Worm (Caenorhabditis elegans): ENCODE data around the gene C34E10.10.

The C34E10.10 gene

DNA sequence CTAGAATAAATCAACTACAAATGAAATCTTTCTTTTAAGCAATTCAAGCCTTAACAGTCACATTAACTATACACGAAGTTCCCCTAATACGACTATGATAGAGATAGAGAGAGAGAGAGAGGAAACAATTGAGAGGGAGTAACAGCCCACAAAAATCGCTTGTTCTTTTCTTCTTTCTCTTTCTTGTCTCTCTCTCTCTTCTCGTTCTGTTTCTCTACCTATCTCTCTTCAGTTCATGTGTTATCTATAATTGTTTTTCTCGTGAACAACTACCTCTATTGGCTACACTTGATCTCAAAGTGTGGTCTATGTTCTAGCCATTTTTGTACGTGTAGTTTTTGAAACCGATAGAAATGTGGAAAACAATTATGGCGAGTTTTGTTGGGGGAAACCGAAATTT, 25.0 kb downstream of the C34E10.10 start (continued):
- no peak for TF ChIP-seq F44E2.7 (GFP tag; IDR thresholded peaks at IDR 0.05)
- peak; percentile 35 for TF ChIP-seq mes-2 (tag; optimal IDR thresholded peaks at IDR 0.05; ENCODE audit: poor library complexity, severe bottlenecking)
- TF ChIP-seq lin-38 (GFP tag; IDR thresholded peaks at IDR 0.05), result no peak
- no peak for TF ChIP-seq unc-130 (GFP tag; optimal IDR thresholded peaks at IDR 0.05)
- TF ChIP-seq pqm-1 (tag; optimal IDR thresholded peaks at IDR 0.05), result peak; percentile 54
- TF ChIP-seq mxl-2 (GFP tag; conservative IDR thresholded peaks at IDR 0.05), result no peak
- no peak for TF ChIP-seq snpc-4 (tag; optimal IDR thresholded peaks at IDR 0.05)
- TF ChIP-seq nhr-76 (tag; optimal IDR thresholded peaks at IDR 0.05), result no peak
- TF ChIP-seq aha-1 (tag), result peak; percentile 64
- no peak for TF ChIP-seq attf-4 (tag; optimal IDR thresholded peaks at IDR 0.05)
- TF ChIP-seq zip-2 (tag; optimal IDR thresholded peaks at IDR 0.05), result no peak
- no peak for TF ChIP-seq madf-5 (GFP tag; IDR thresholded peaks at IDR 0.05)
- no peak for TF ChIP-seq Y48G9A.11 (GFP tag; IDR thresholded peaks at IDR 0.05)
- TF ChIP-seq Y75B8A.6 (GFP tag; IDR thresholded peaks at IDR 0.05), result no peak
- no peak for TF ChIP-seq F37D6.2 (tag; optimal IDR thresholded peaks at IDR 0.05)
- TF ChIP-seq ceh-62 (tag; optimal IDR thresholded peaks at IDR 0.05), result no peak
- no peak for TF ChIP-seq fos-1 (tag; optimal IDR thresholded peaks at IDR 0.05)
- no peak for TF ChIP-seq F10B5.3 (tag; optimal IDR thresholded peaks at IDR 0.05)
- no peak for TF ChIP-seq gei-8 (GFP tag; optimal IDR thresholded peaks at IDR 0.05)
- no peak for TF ChIP-seq lin-1 (GFP tag; IDR thresholded peaks at IDR 0.05)
- TF ChIP-seq unc-39 (tag; optimal IDR thresholded peaks at IDR 0.05), result no peak
- TF ChIP-seq unc-62 (GFP tag; optimal IDR thresholded peaks at IDR 0.05 in 1 of 2), result no peak
- TF ChIP-seq unc-62 (tag; optimal IDR thresholded peaks at IDR 0.05), result no peak
- no peak for TF ChIP-seq ceh-32 (tag; optimal IDR thresholded peaks at IDR 0.05; ENCODE audit: poor library complexity)
- no peak for TF ChIP-seq tag-97 (GFP tag; IDR thresholded peaks at IDR 0.05)
- no peak for TF ChIP-seq lin-29 (GFP tag; IDR thresholded peaks at IDR 0.05)
- TF ChIP-seq aly-2 (tag; optimal IDR thresholded peaks at IDR 0.05), result no peak
- no peak for TF ChIP-seq set-16 (GFP tag; IDR thresholded peaks at IDR 0.05)
- TF ChIP-seq ceh-82 (tag; optimal IDR thresholded peaks at IDR 0.05), result no peak
- TF ChIP-seq zfp-3 (GFP tag; conservative IDR thresholded peaks at IDR 0.05), result no peak
- TF ChIP-seq zip-11 (GFP tag; IDR thresholded peaks at IDR 0.05), result no peak
- no peak for TF ChIP-seq R02D3.7 (tag; optimal IDR thresholded peaks at IDR 0.05)
- TF ChIP-seq cey-2 (tag; optimal IDR thresholded peaks at IDR 0.05; ENCODE audit: borderline replicate concordance, insufficient read depth), result no peak
- no peak for TF ChIP-seq ctbp-1 (GFP tag; IDR thresholded peaks at IDR 0.05)
- no peak for TF ChIP-seq fkh-10 (GFP tag; optimal IDR thresholded peaks at IDR 0.05)
- peak; percentile 19 to 55 for TF ChIP-seq lsy-2 (tag; optimal IDR thresholded peaks at IDR 0.05)
- TF ChIP-seq php-3 (GFP tag; IDR thresholded peaks at IDR 0.05), result no peak
- no peak for TF ChIP-seq duxl-1 (tag; optimal IDR thresholded peaks at IDR 0.05; ENCODE audit: poor library complexity)
- TF ChIP-seq madf-9 (GFP tag; conservative IDR thresholded peaks at IDR 0.05), result no peak
- no peak for TF ChIP-seq ama-1 (optimal IDR thresholded peaks at IDR 0.05)
- no peak for TF ChIP-seq snpc-1.2 (GFP tag; IDR thresholded peaks at IDR 0.05)
- peak; percentile 59 for TF ChIP-seq nhr-25 (tag; optimal IDR thresholded peaks at IDR 0.05; ENCODE audit: borderline replicate concordance, insufficient read depth)
- TF ChIP-seq daf-8 (GFP tag; IDR thresholded peaks at IDR 0.05), result no peak
- 0 out of 2 replicates have a peak, but pooled peaks have one; percentile 38 for TF ChIP-seq hmg-1.1 (GFP tag; IDR thresholded peaks at IDR 0.05)
- TF ChIP-seq lin-13 (GFP tag; optimal IDR thresholded peaks at IDR 0.05), result no peak
- no peak for TF ChIP-seq lim-7 (GFP tag; IDR thresholded peaks at IDR 0.05)
- no peak for TF ChIP-seq F26F4.8 (GFP tag; conservative IDR thresholded peaks at IDR 0.05)
- TF ChIP-seq dmd-8 (GFP tag; IDR thresholded peaks at IDR 0.05), result no peak
- no peak for TF ChIP-seq lir-3 (tag; optimal IDR thresholded peaks at IDR 0.05)
- no peak for TF ChIP-seq nhr-111 (GFP tag; optimal IDR thresholded peaks at IDR 0.05)
- peak; percentile 71 for TF ChIP-seq nhr-102 (tag; optimal IDR thresholded peaks at IDR 0.05)
- TF ChIP-seq ztf-11 (tag; optimal IDR thresholded peaks at IDR 0.05), result no peak

Measured in whole organism, L4 larva.